Worm (Caenorhabditis elegans): ENCODE data around the gene M163.1.
"Not testable (repeated sequence)": the region's sequence is repeated elsewhere in the genome, so short reads cannot be mapped to it uniquely, and the experiment has no call there.

Gene M163.1

DNA sequence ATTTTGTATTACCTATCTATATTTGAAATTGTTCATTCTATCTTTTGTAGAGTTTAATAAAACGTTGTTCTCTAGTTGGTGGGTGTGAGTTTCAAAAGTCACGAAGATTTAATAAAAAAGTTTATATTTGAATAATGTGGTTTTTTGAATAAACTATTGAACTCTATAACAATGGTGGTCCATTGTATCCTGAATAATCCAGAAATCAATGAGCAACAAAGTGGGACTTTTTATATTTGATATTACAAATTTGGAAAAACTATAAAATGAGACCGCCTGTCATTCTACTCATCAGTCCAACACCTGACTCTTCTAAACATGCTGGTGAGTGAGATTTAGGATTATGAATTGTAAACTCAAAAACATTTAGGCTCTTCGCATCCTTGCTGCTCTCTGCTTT is 24.8 kb upstream of the M163.1 start, which contains the start of gene nspc-19:
Gene nspc-19, plus strand, starts transcription at position 301 of the 400 bp plus-strand sequence.
- TF ChIP-seq cebp-2 (GFP tag; IDR thresholded peaks at IDR 0.05); ztf-25 (GFP tag; IDR thresholded peaks at IDR 0.05); F57C9.4 (tag; optimal IDR thresholded peaks at IDR 0.05): not testable (repeated sequence)

- TF ChIP-seq ztf-22 (GFP tag; optimal IDR thresholded peaks at IDR 0.05): no peak
- TF ChIP-seq mes-4 (tag; optimal IDR thresholded peaks at IDR 0.05): no peak
Observed at ce11 chrX:14527559-14527958, 23.9 kb upstream of the M163.1 start, which contains the start of gene nspc-18. Gene nspc-18 (minus strand): TSS chrX:14527659.

- peak; percentile 14 for TF ChIP-seq zim-3 (tag; optimal IDR thresholded peaks at IDR 0.05)
- no peak for TF ChIP-seq hsf-1 (GFP tag; IDR thresholded peaks at IDR 0.05)
- TF ChIP-seq F22D6.2 (tag; optimal IDR thresholded peaks at IDR 0.05): peak; percentile 97
- 0 out of 2 replicates have a peak, but pooled peaks have one; percentile 54 for TF ChIP-seq F39B2.1 (GFP tag; IDR thresholded peaks at IDR 0.05)
- TF ChIP-seq tbp1 (GFP tag; optimal IDR thresholded peaks at IDR 0.05): peak; percentile 79
- TF ChIP-seq bed-1 (GFP tag; IDR thresholded peaks at IDR 0.05): 0 out of 2 replicates have a peak, but pooled peaks have one; percentile 68
- peak; percentile 56 for TF ChIP-seq snpc-1.3 (tag; optimal IDR thresholded peaks at IDR 0.05; ENCODE audit: insufficient read depth)
- peak; percentile 71; the same call in 1 of the 2 replicates for TF ChIP-seq ceh-100 (GFP tag; IDR thresholded peaks at IDR 0.05)
- TF ChIP-seq rcor-1 (GFP tag; IDR thresholded peaks at IDR 0.05): peak; percentile 97
- peak; percentile 79 for TF ChIP-seq unc-62 (GFP tag; optimal IDR thresholded peaks at IDR 0.05)
- peak; percentile 85 for TF ChIP-seq lin-26 (GFP tag; IDR thresholded peaks at IDR 0.05)
- TF ChIP-seq C06A6.2 (GFP tag; conservative IDR thresholded peaks at IDR 0.05): peak; percentile 98
- TF ChIP-seq Y56A3A.18 (GFP tag; IDR thresholded peaks at IDR 0.05): peak; percentile 100
- TF ChIP-seq efl-1 (GFP tag; optimal IDR thresholded peaks at IDR 0.05): peak; percentile 27
- peak; percentile 78 to 95 for TF ChIP-seq let-607 (tag; optimal IDR thresholded peaks at IDR 0.05)
- TF ChIP-seq ztf-3 (GFP tag; optimal IDR thresholded peaks at IDR 0.05): peak; percentile 95
- peak; percentile 91 for TF ChIP-seq ztf-6 (GFP tag; IDR thresholded peaks at IDR 0.05)
- TF ChIP-seq T26A5.8 (tag; optimal IDR thresholded peaks at IDR 0.05): peak; percentile 27
- peak; percentile 92 for TF ChIP-seq mcd-1 (GFP tag; IDR thresholded peaks at IDR 0.05)
- no peak for TF ChIP-seq egrh-3 (GFP tag; IDR thresholded peaks at IDR 0.05)
- peak; percentile 95 for TF ChIP-seq let-526 (GFP tag; IDR thresholded peaks at IDR 0.05)
- TF ChIP-seq C17E4.6 (GFP tag; IDR thresholded peaks at IDR 0.05): peak; percentile 96
- TF ChIP-seq xnd-1 (tag; optimal IDR thresholded peaks at IDR 0.05): no peak
- TF ChIP-seq lsy-27 (tag; optimal IDR thresholded peaks at IDR 0.05; ENCODE audit: borderline replicate concordance, insufficient read depth): peak; percentile 66
- no peak for TF ChIP-seq mes-4 (tag; optimal IDR thresholded peaks at IDR 0.05)
- peak; percentile 97 for TF ChIP-seq egl-18 (GFP tag; IDR thresholded peaks at IDR 0.05)
- peak; percentile 93 for TF ChIP-seq ets-4 (GFP tag; optimal IDR thresholded peaks at IDR 0.05)
- no peak for TF ChIP-seq zfh-2 (GFP tag; conservative IDR thresholded peaks at IDR 0.05)
- TF ChIP-seq unc-130 (GFP tag; optimal IDR thresholded peaks at IDR 0.05): peak; percentile 32
- TF ChIP-seq F55B11.4 (tag; optimal IDR thresholded peaks at IDR 0.05; ENCODE audit: borderline replicate concordance, insufficient read depth): no peak
- TF ChIP-seq madf-10 (tag; optimal IDR thresholded peaks at IDR 0.05): peak; percentile 97
- TF ChIP-seq rpc-1 (optimal IDR thresholded peaks at IDR 0.05): peak; percentile 17
- TF ChIP-seq rpc-1 (tag; optimal IDR thresholded peaks at IDR 0.05): no peak
- peak in 1 of 2 experiments; percentile 34 for TF ChIP-seq rec-8 (tag; optimal IDR thresholded peaks at IDR 0.05)
- TF ChIP-seq F49E8.2 (tag; optimal IDR thresholded peaks at IDR 0.05; ENCODE audit: insufficient read depth): no peak
- TF ChIP-seq egl-44 (GFP tag; IDR thresholded peaks at IDR 0.05): peak; percentile 95
- TF ChIP-seq madf-6 (GFP tag; IDR thresholded peaks at IDR 0.05): no peak
- TF ChIP-seq ztf-26 (tag; optimal IDR thresholded peaks at IDR 0.05): peak; percentile 100
Observed at ce11 chrX:14525325-14526305, 22.0 kb upstream of the M163.1 start.

Data from whole organism, young adult.